Worm (Caenorhabditis elegans) whole organism, late embryonic: ENCODE data around the gene str-196.

ENCODE experiments used
- elt-4 ChIP-seq: sonication (generic microtip); optimal IDR thresholded peaks from 2 replicates; lab custom pipeline; 2016; ENCODE audit warnings: missing genetic modification characterization, missing compliant biosample characterization
- rnt-1 ChIP-seq: sonication (generic microtip); optimal IDR thresholded peaks from 2 replicates; lab custom pipeline; 2016; ENCODE audit warnings: missing genetic modification characterization, missing compliant biosample characterization

ce11 chrV:494284-494683 lies 2.8 kb downstream of the str-196 start, which contains the start of gene nhr-131:
- no peak for TF ChIP-seq elt-4 (tag; lab: Kevin White, UChicago)
- no peak for TF ChIP-seq rnt-1 (tag; lab: Kevin White, UChicago)
